Fruit fly (Drosophila melanogaster) whole organism, pupa: Measurements from ENCODE around the gene Cpr78Cb.

Experiments used
- CG10348 ChIP-seq: fragments of 200-800 bp; sonication (Bioruptor generic); IDR thresholded peaks from 2 replicates; pipeline ENCODE4 v1.3.6; 2022; ENCODE audit warnings: missing biosample characterization, missing genetic modification characterization
- CG12605 ChIP-seq: fragments of 200-800 bp; sonication (Bioruptor generic); IDR thresholded peaks from 2 replicates; pipeline ENCODE4 v1.3.6; 2022; ENCODE audit warnings: missing biosample characterization, missing genetic modification characterization
- CG13204 ChIP-seq: fragments of 200-800 bp; sonication (Bioruptor generic); optimal IDR thresholded peaks from 2 replicates; lab custom pipeline; 2018; ENCODE audit warnings: missing biosample characterization, mild to moderate bottlenecking, missing genetic modification characterization, moderate library complexity
- CG14655 ChIP-seq: fragments of 200-800 bp; sonication (Bioruptor generic); optimal IDR thresholded peaks from 3 replicates; lab custom pipeline; 2017; ENCODE audit warnings: mild to moderate bottlenecking, missing biosample characterization, missing genetic modification reagents, missing genetic modification characterization
- CG15710 ChIP-seq: fragments of 200-800 bp; sonication (Bioruptor generic); optimal IDR thresholded peaks from 2 replicates; lab custom pipeline; 2018; ENCODE audit warnings: missing biosample characterization, mild to moderate bottlenecking, missing genetic modification characterization, moderate library complexity
- CG17806 ChIP-seq: fragments of 200-800 bp; sonication (Bioruptor generic); optimal IDR thresholded peaks from 2 replicates; lab custom pipeline; 2018; ENCODE audit warnings: missing biosample characterization, mild to moderate bottlenecking, missing genetic modification characterization, moderate library complexity
- CG32121 ChIP-seq: fragments of 200-800 bp; sonication (Bioruptor generic); IDR thresholded peaks from 2 replicates; pipeline ENCODE4 v1.3.6; 2022; ENCODE audit warnings: missing biosample characterization, missing genetic modification characterization
- CG34367 ChIP-seq: fragments of 200-800 bp; sonication (Bioruptor generic); optimal IDR thresholded peaks from 2 replicates; lab custom pipeline; 2018; ENCODE audit warnings: missing biosample characterization, mild to moderate bottlenecking, missing genetic modification characterization
- CG4496 ChIP-seq: fragments of 200-800 bp; sonication (Bioruptor generic); IDR thresholded peaks from 3 replicates; pipeline ENCODE4 v1.3.6; 2022; ENCODE audit warnings: missing biosample characterization, missing genetic modification characterization
- CG8159 ChIP-seq: fragments of 200-800 bp; sonication (Bioruptor generic); optimal IDR thresholded peaks from 3 replicates; lab custom pipeline; 2018; ENCODE audit warnings: missing biosample characterization, mild to moderate bottlenecking, missing genetic modification characterization, moderate library complexity
- CG8301 ChIP-seq: fragments of 200-800 bp; sonication (Bioruptor generic); optimal IDR thresholded peaks from 2 replicates; lab custom pipeline; 2018; ENCODE audit warnings: missing biosample characterization, mild to moderate bottlenecking, missing genetic modification characterization
- CG9948 ChIP-seq: fragments of 200-800 bp; sonication (Bioruptor generic); optimal IDR thresholded peaks from 2 replicates; lab custom pipeline; 2018; ENCODE audit warnings: missing biosample characterization, mild to moderate bottlenecking, missing genetic modification characterization, moderate library complexity
- D1 ChIP-seq: fragments of 200-800 bp; sonication (Bioruptor generic); optimal IDR thresholded peaks from 2 replicates; lab custom pipeline; 2018; ENCODE audit warnings: missing biosample characterization, mild to moderate bottlenecking, missing genetic modification characterization, moderate library complexity
- EcR ChIP-seq: fragments of 200-800 bp; sonication (Bioruptor generic); optimal IDR thresholded peaks from 3 replicates; lab custom pipeline; 2019; ENCODE audit warnings: missing biosample characterization, missing genetic modification characterization, mild to moderate bottlenecking, moderate library complexity, missing genetic modification reagents
- Ets98B ChIP-seq: fragments of 200-800 bp; sonication (Bioruptor generic); IDR thresholded peaks from 2 replicates; pipeline ENCODE4 v1.3.6; 2022; ENCODE audit warnings: missing biosample characterization, missing genetic modification characterization
- Pif1A ChIP-seq: fragments of 200-800 bp; sonication (Bioruptor generic); optimal IDR thresholded peaks from 3 replicates; lab custom pipeline; 2016; ENCODE audit warnings: missing biosample characterization, missing genetic modification characterization
- Pif1B ChIP-seq: fragments of 200-800 bp; sonication (Bioruptor generic); optimal IDR thresholded peaks from 3 replicates; lab custom pipeline; 2016; ENCODE audit warnings: missing biosample characterization, missing genetic modification characterization
- Snoo ChIP-seq: fragments of 200-800 bp; sonication (Bioruptor generic); optimal IDR thresholded peaks from 3 replicates; lab custom pipeline; 2017; ENCODE audit warnings: missing biosample characterization, mild to moderate bottlenecking, missing genetic modification characterization, inconsistent platforms
- fd96Ca ChIP-seq: fragments of 200-800 bp; sonication (Bioruptor generic); IDR thresholded peaks from 3 replicates; pipeline ENCODE4 v1.3.6; 2022; ENCODE audit warnings: missing biosample characterization, missing genetic modification characterization
- gl ChIP-seq: fragments of 200-800 bp; sonication (Bioruptor generic); optimal IDR thresholded peaks from 2 replicates; lab custom pipeline; 2018; ENCODE audit warnings: missing biosample characterization, mild to moderate bottlenecking, missing genetic modification characterization
- rn ChIP-seq: fragments of 200-800 bp; sonication (Bioruptor generic); IDR thresholded peaks from 2 replicates; pipeline ENCODE4 v1.3.6; 2022; ENCODE audit warnings: missing biosample characterization, missing genetic modification characterization

Cpr78Cb gene

dm6 chr3L:21279876-21280566 is 14.3 kb upstream of the Cpr78Cb start, which contains the start of gene AcCoAS:
Gene AcCoAS, minus strand, starts transcription at chr3L:21280243.
- TF ChIP-seq CG4496 (GFP tag; lab: Robert Waterston, UW) (peak; percentile 81), Snoo (tag; lab: Kevin White, UChicago) (peak; percentile 53), CG15710 (tag; lab: Kevin White, UChicago) (peak; percentile 30), EcR (peak; percentile 67), CG9948 (tag; lab: Kevin White, UChicago) (peak; percentile 23), CG13204 (GFP tag; lab: Kevin White, UChicago) (no peak), Pif1B (GFP tag; lab: Kevin White, UChicago) (no peak), CG32121 (peak; percentile 39; the same call in 1 of the 2 replicates), Ets98B (GFP tag; lab: Robert Waterston, UW) (peak; percentile 28; the same call in 1 of the 2 replicates), CG8159 (tag; lab: Kevin White, UChicago) (peak; percentile 11), rn (no peak), Pif1A (GFP tag; lab: Kevin White, UChicago) (peak; percentile 34), gl (tag; lab: Kevin White, UChicago) (peak; percentile 43), fd96Ca (GFP tag; lab: Robert Waterston, UW) (0 out of 3 replicates have a peak, but pooled peaks have one; percentile 14)

- TF ChIP-seq CG8159 (tag; lab: Kevin White, UChicago) (no peak), CG17806 (tag; lab: Kevin White, UChicago) (no peak), Ets98B (GFP tag; lab: Robert Waterston, UW) (no peak), EcR (peak; percentile 77), Pif1A (GFP tag; lab: Kevin White, UChicago) (no peak), gl (tag; lab: Kevin White, UChicago) (no peak), D1 (no peak)
Observed at dm6 chr3L:21280996-21281691, 13.1 kb upstream of the Cpr78Cb start, which contains the start of gene ppl. Gene ppl, minus strand, starts transcription at chr3L:21281506.

DNA sequence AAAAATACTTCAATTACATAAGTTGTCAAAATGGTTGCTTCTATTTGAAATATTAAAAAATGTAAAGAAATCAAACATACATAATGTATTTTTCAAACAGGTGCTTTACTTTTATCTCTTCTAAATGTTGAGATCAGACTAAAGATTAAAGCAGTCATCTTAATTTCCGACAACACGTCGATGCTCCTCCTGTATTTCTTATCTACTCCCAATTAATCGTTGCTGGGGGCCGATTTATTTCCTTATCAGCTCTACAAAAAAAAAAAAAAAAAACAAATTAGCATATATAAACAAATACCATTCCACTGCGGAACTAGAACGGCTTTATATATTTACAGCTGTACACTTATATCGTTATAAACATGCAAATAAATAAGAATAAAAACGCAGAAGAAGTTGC is 12.6 kb upstream of the Cpr78Cb start:
- no peak for TF ChIP-seq CG17806 (tag; lab: Kevin White, UChicago)
- TF ChIP-seq Snoo (tag; lab: Kevin White, UChicago): no peak
- no peak for TF ChIP-seq Ets98B (GFP tag; lab: Robert Waterston, UW)
- no peak for TF ChIP-seq rn
- no peak for TF ChIP-seq fd96Ca (GFP tag; lab: Robert Waterston, UW)
- TF ChIP-seq CG14655 (GFP tag; lab: Kevin White, UChicago): no peak

dm6 chr3L:21282741-21283140 is 11.6 kb upstream of the Cpr78Cb start:
- no peak for TF ChIP-seq CG10348 (GFP tag; lab: Robert Waterston, UW)
- TF ChIP-seq CG13204 (GFP tag; lab: Kevin White, UChicago): no peak
- TF ChIP-seq CG9948 (tag; lab: Kevin White, UChicago): no peak
- TF ChIP-seq CG17806 (tag; lab: Kevin White, UChicago): no peak
- TF ChIP-seq Pif1A (GFP tag; lab: Kevin White, UChicago): no peak
- TF ChIP-seq CG32121: no peak
- TF ChIP-seq D1: no peak
- no peak for TF ChIP-seq CG34367 (tag; lab: Kevin White, UChicago)
- no peak for TF ChIP-seq CG8159 (tag; lab: Kevin White, UChicago)
- TF ChIP-seq CG12605: no peak
- no peak for TF ChIP-seq CG14655 (GFP tag; lab: Kevin White, UChicago)
- TF ChIP-seq CG8301 (tag; lab: Kevin White, UChicago): no peak
- TF ChIP-seq Ets98B (GFP tag; lab: Robert Waterston, UW): no peak
- no peak for TF ChIP-seq Pif1B (GFP tag; lab: Kevin White, UChicago)
- TF ChIP-seq gl (tag; lab: Kevin White, UChicago): no peak
- TF ChIP-seq fd96Ca (GFP tag; lab: Robert Waterston, UW): no peak
- TF ChIP-seq CG4496 (GFP tag; lab: Robert Waterston, UW): no peak
- no peak for TF ChIP-seq CG15710 (tag; lab: Kevin White, UChicago)
- no peak for TF ChIP-seq rn
- TF ChIP-seq Snoo (tag; lab: Kevin White, UChicago): no peak

DNA sequence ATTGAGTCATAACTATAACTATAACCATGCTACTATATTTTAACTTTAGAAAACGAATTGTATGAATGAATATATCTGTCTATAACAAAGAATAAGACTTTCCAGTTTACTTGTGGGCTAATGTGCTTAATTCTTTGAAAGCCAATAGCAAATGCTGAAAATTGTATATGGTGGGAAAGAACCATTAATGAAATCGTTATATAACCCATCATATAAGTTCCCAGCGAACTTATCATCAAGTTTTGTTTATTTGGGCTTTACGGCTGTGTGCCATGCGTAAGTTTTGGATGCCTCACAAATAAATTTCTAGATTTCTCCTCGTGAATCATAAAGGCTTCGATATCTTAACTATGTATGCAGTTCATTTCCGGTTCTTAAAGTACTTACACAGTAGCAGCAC is 10.5 kb upstream of the Cpr78Cb start:
- TF ChIP-seq gl (tag; lab: Kevin White, UChicago) (no peak), CG4496 (GFP tag; lab: Robert Waterston, UW) (no peak), Pif1A (GFP tag; lab: Kevin White, UChicago) (no peak), D1 (no peak), CG15710 (tag; lab: Kevin White, UChicago) (no peak), CG34367 (tag; lab: Kevin White, UChicago) (no peak), CG14655 (GFP tag; lab: Kevin White, UChicago) (no peak), Snoo (tag; lab: Kevin White, UChicago) (no peak), CG8159 (tag; lab: Kevin White, UChicago) (no peak), rn (no peak), CG13204 (GFP tag; lab: Kevin White, UChicago) (no peak), EcR (no peak), CG8301 (tag; lab: Kevin White, UChicago) (no peak), CG12605 (no peak), fd96Ca (GFP tag; lab: Robert Waterston, UW) (no peak)
